Fruit fly (Drosophila melanogaster): ENCODE measurements around the gene CG17721.

CG17721 gene

dm6 chr3R:11216156-11216630, 18.7 kb upstream of the CG17721 start, which contains the start of the genes RpS25 and CG4820 (continued):
- peak; percentile 95 for TF ChIP-seq ewg (GFP tag; optimal IDR thresholded peaks at IDR 0.05)
- TF ChIP-seq CG7556 (GFP tag; optimal IDR thresholded peaks at IDR 0.05): peak; percentile 75
- peak; percentile 92 for TF ChIP-seq hkb (optimal IDR thresholded peaks at IDR 0.05)
- peak; percentile 90 for TF ChIP-seq hkb (GFP tag; IDR thresholded peaks at IDR 0.05)
- TF ChIP-seq tgo (GFP tag; IDR thresholded peaks at IDR 0.05): peak; percentile 88
- TF ChIP-seq Gug (GFP tag; IDR thresholded peaks at IDR 0.05): peak; percentile 38; the same call in 2 of the 4 replicates
- peak; percentile 90 for TF ChIP-seq CG18764 (GFP tag; optimal IDR thresholded peaks at IDR 0.05)
- peak; percentile 68 for TF ChIP-seq CG12155 (GFP tag; optimal IDR thresholded peaks at IDR 0.05)
- TF ChIP-seq Dll (GFP tag; IDR thresholded peaks at IDR 0.05; ENCODE audit: partially characterized antibody): peak; percentile 93
- TF ChIP-seq CkIIα-i1 (GFP tag; IDR thresholded peaks at IDR 0.05): no peak
- peak; percentile 86 for TF ChIP-seq da (GFP tag; optimal IDR thresholded peaks at IDR 0.05)
- TF ChIP-seq fd64A (GFP tag; optimal IDR thresholded peaks at IDR 0.05): peak; percentile 94
- peak; percentile 78 for TF ChIP-seq Dref (GFP tag; IDR thresholded peaks at IDR 0.05)
- peak; percentile 87 for TF ChIP-seq ATbp (GFP tag; optimal IDR thresholded peaks at IDR 0.05)
- TF ChIP-seq BEAF-32 (GFP tag; optimal IDR thresholded peaks at IDR 0.05): peak; percentile 96
- peak; percentile 95 for TF ChIP-seq CG3281 (GFP tag; optimal IDR thresholded peaks at IDR 0.05)
- peak; percentile 74 for TF ChIP-seq CG6254 (GFP tag; optimal IDR thresholded peaks at IDR 0.05)
- peak; percentile 84 for TF ChIP-seq twi (tag; optimal IDR thresholded peaks at IDR 0.05)
- peak; percentile 69 for TF ChIP-seq exex (tag; optimal IDR thresholded peaks at IDR 0.05)
- TF ChIP-seq cato (GFP tag; optimal IDR thresholded peaks at IDR 0.05; ENCODE audit: borderline replicate concordance): peak; percentile 82
- peak; percentile 88 for TF ChIP-seq slou (GFP tag; optimal IDR thresholded peaks at IDR 0.05)
- TF ChIP-seq inv (GFP tag; IDR thresholded peaks at IDR 0.05; ENCODE audit: partially characterized antibody): peak; percentile 78
- TF ChIP-seq Side (GFP tag; optimal IDR thresholded peaks at IDR 0.05): peak; percentile 94
- TF ChIP-seq CG6175 (GFP tag; IDR thresholded peaks at IDR 0.05): peak; percentile 84
- peak; percentile 86 for TF ChIP-seq Bdp1 (GFP tag; optimal IDR thresholded peaks at IDR 0.05)
- peak; percentile 2 for TF ChIP-seq pros (GFP tag; optimal IDR thresholded peaks at IDR 0.05)
- peak; percentile 65 for TF ChIP-seq CG9215 (GFP tag; IDR thresholded peaks at IDR 0.05)
- TF ChIP-seq gem (tag; optimal IDR thresholded peaks at IDR 0.05): peak; percentile 80
- 0 out of 2 replicates have a peak, but pooled peaks have one; percentile 37 for TF ChIP-seq CG4360 (GFP tag; IDR thresholded peaks at IDR 0.05)
- peak; percentile 50 for TF ChIP-seq Doc2 (GFP tag; IDR thresholded peaks at IDR 0.05)
- peak; percentile 80 for TF ChIP-seq tx (GFP tag; optimal IDR thresholded peaks at IDR 0.05)
- no peak for TF ChIP-seq dan (GFP tag; IDR thresholded peaks at IDR 0.05)
- TF ChIP-seq Atf6 (GFP tag; IDR thresholded peaks at IDR 0.05): peak; percentile 89
- TF ChIP-seq Oaz (GFP tag; IDR thresholded peaks at IDR 0.05): peak; percentile 81
- peak; percentile 88 for TF ChIP-seq CG34224 (GFP tag; IDR thresholded peaks at IDR 0.05; ENCODE audit: partially characterized antibody)
- peak in 1 of 3 experiments; percentile 76 for TF ChIP-seq lola (GFP tag; optimal IDR thresholded peaks at IDR 0.05)
- TF ChIP-seq CG8359 (GFP tag; optimal IDR thresholded peaks at IDR 0.05; ENCODE audit: borderline replicate concordance): peak; percentile 84
- TF ChIP-seq CTCF (GFP tag; optimal IDR thresholded peaks at IDR 0.05): peak; percentile 69
- TF ChIP-seq fru (optimal IDR thresholded peaks at IDR 0.05): no peak
- TF ChIP-seq yki (optimal IDR thresholded peaks at IDR 0.05): no peak
- peak; percentile 88 for TF ChIP-seq CG17361 (GFP tag; IDR thresholded peaks at IDR 0.05)
- peak; percentile 85 for TF ChIP-seq CG2202 (tag; optimal IDR thresholded peaks at IDR 0.05)
- TF ChIP-seq CG1647 (GFP tag; optimal IDR thresholded peaks at IDR 0.05): peak; percentile 82
- TF ChIP-seq Antp (GFP tag; optimal IDR thresholded peaks at IDR 0.05): peak; percentile 76
- TF ChIP-seq zen (tag; optimal IDR thresholded peaks at IDR 0.05): peak; percentile 84
- TF ChIP-seq Pdp1 (GFP tag; optimal IDR thresholded peaks at IDR 0.05): peak; percentile 86 to 91
- TF ChIP-seq CG13123 (GFP tag; optimal IDR thresholded peaks at IDR 0.05): peak; percentile 82
- peak; percentile 84 for TF ChIP-seq run (tag; optimal IDR thresholded peaks at IDR 0.05)
- TF ChIP-seq CG1832 (GFP tag; optimal IDR thresholded peaks at IDR 0.05): no peak
- TF ChIP-seq CG2678 (tag; optimal IDR thresholded peaks at IDR 0.05): peak; percentile 85
- TF ChIP-seq Hmr (GFP tag; optimal IDR thresholded peaks at IDR 0.05): peak; percentile 97
